Worm (Caenorhabditis elegans) whole organism, young adult: ENCODE measurements around the gene xpc-1.

ENCODE experiments used
- B0261.1 ChIP-seq: sonication (generic microtip); optimal IDR thresholded peaks from 2 replicates; lab custom pipeline; 2016; ENCODE audit warnings: mild to moderate bottlenecking, missing genetic modification characterization, moderate library complexity, missing compliant biosample characterization
- C06A6.2 ChIP-seq: fragments of 200-800 bp; sonication (Bioruptor generic); conservative IDR thresholded peaks from 2 replicates; pipeline ENCODE4 v1.3.6; 2022; ENCODE audit warnings: missing genetic modification characterization, missing compliant biosample characterization
- F10E7.11 ChIP-seq: sonication (generic microtip); optimal IDR thresholded peaks from 2 replicates; lab custom pipeline; 2017; ENCODE audit warnings: mild to moderate bottlenecking, missing genetic modification characterization, moderate library complexity, missing compliant biosample characterization
- F22D6.2 ChIP-seq: sonication (generic microtip); optimal IDR thresholded peaks from 2 replicates; lab custom pipeline; 2016; ENCODE audit warnings: mild to moderate bottlenecking, missing genetic modification characterization, missing compliant biosample characterization
- F52B5.7 ChIP-seq: sonication (generic microtip); optimal IDR thresholded peaks from 2 replicates; lab custom pipeline; 2016; ENCODE audit warnings: mild to moderate bottlenecking, missing genetic modification characterization, missing compliant biosample characterization
- F57C9.4 ChIP-seq: sonication (generic microtip); optimal IDR thresholded peaks from 2 replicates; lab custom pipeline; 2017; ENCODE audit warnings: mild to moderate bottlenecking, missing genetic modification characterization, missing compliant biosample characterization
- T07F8.4 ChIP-seq: sonication (generic microtip); optimal IDR thresholded peaks from 2 replicates; lab custom pipeline; 2016; ENCODE audit warnings: mild to moderate bottlenecking, missing genetic modification characterization, moderate library complexity, missing compliant biosample characterization
- Y79H2A.3 ChIP-seq: fragments of 200-800 bp; sonication (Bioruptor generic); conservative IDR thresholded peaks from 2 replicates; pipeline ENCODE4 v1.3.6; 2022; ENCODE audit warnings: missing genetic modification reagents, missing genetic modification characterization, missing compliant biosample characterization
- attf-5 ChIP-seq: fragments of 200-800 bp; sonication (Bioruptor generic); optimal IDR thresholded peaks from 2 replicates; lab custom pipeline; 2018; ENCODE audit warnings: mild to moderate bottlenecking, missing genetic modification characterization, missing compliant biosample characterization
- cebp-1 ChIP-seq, 2 experiments: fragments of 200-800 bp in 1 of 2; sonication (Bioruptor generic) in 1 of 2; sonication (generic microtip) in 1 of 2; IDR thresholded peaks in 1 of 2; optimal IDR thresholded peaks in 1 of 2; 2 replicates each; pipeline versions ENCODE4 v1.3.6 to Lab custom; 2017 to 2022; ENCODE audit warnings: missing compliant biosample characterization in 2 of 2, missing genetic modification characterization in 2 of 2, mild to moderate bottlenecking in 1 of 2, missing genetic modification reagents in 1 of 2, moderate library complexity in 1 of 2
- cebp-2 ChIP-seq: fragments of 200-800 bp; sonication (Bioruptor generic); IDR thresholded peaks from 2 replicates; pipeline ENCODE4 v1.3.6; 2022; ENCODE audit warnings: missing genetic modification characterization, missing compliant biosample characterization
- ceh-100 ChIP-seq: fragments of 200-800 bp; sonication (Bioruptor generic); IDR thresholded peaks from 2 replicates; pipeline ENCODE4 v1.3.6; 2022; ENCODE audit warnings: missing genetic modification reagents, missing genetic modification characterization, missing compliant biosample characterization
- ceh-27 ChIP-seq: fragments of 200-800 bp; sonication (Bioruptor generic); optimal IDR thresholded peaks from 2 replicates; lab custom pipeline; 2018; ENCODE audit warnings: mild to moderate bottlenecking, missing genetic modification characterization, moderate library complexity, missing compliant biosample characterization
- ceh-40 ChIP-seq: fragments of 200-800 bp; sonication (Bioruptor generic); IDR thresholded peaks from 2 replicates; pipeline ENCODE4 v1.3.6; 2022; ENCODE audit warnings: missing genetic modification characterization, missing compliant biosample characterization
- ceh-58 ChIP-seq: fragments of 200-800 bp; sonication (Bioruptor generic); IDR thresholded peaks from 2 replicates; pipeline ENCODE4 v1.3.6; 2022; ENCODE audit warnings: missing genetic modification characterization, missing compliant biosample characterization
- die-1 ChIP-seq: sonication (generic microtip); optimal IDR thresholded peaks from 2 replicates; lab custom pipeline; 2016; ENCODE audit warnings: missing genotype, mild to moderate bottlenecking, missing genetic modification characterization, missing compliant biosample characterization
- egl-44 ChIP-seq: fragments of 200-800 bp; sonication (Bioruptor generic); IDR thresholded peaks from 2 replicates; pipeline ENCODE4 v1.3.6; 2022; ENCODE audit warnings: missing genetic modification reagents, missing genetic modification characterization, missing compliant biosample characterization
- hmg-1.2 ChIP-seq: fragments of 200-800 bp; sonication (Bioruptor generic); IDR thresholded peaks from 2 replicates; pipeline ENCODE4 v1.3.6; 2022; ENCODE audit warnings: missing genetic modification reagents, missing genetic modification characterization, missing compliant biosample characterization
- hmg-20 ChIP-seq: fragments of 200-800 bp; sonication (Bioruptor generic); IDR thresholded peaks from 2 replicates; pipeline ENCODE4 v1.3.6; 2022; ENCODE audit warnings: missing genetic modification reagents, missing genetic modification characterization, missing compliant biosample characterization
- hsf-1 ChIP-seq: fragments of 200-800 bp; sonication (Bioruptor generic); IDR thresholded peaks from 2 replicates; pipeline ENCODE4 v1.3.6; 2022; ENCODE audit warnings: missing genetic modification reagents, missing genetic modification characterization, missing compliant biosample characterization
- let-526 ChIP-seq: fragments of 200-800 bp; sonication (Bioruptor generic); IDR thresholded peaks from 2 replicates; pipeline ENCODE4 v1.3.6; 2022; ENCODE audit warnings: missing genetic modification reagents, missing genetic modification characterization, missing compliant biosample characterization
- lin-54 ChIP-seq: fragments of 200-800 bp; sonication (Bioruptor generic); optimal IDR thresholded peaks from 2 replicates; lab custom pipeline; 2018; ENCODE audit warnings: mild to moderate bottlenecking, missing genetic modification characterization, missing compliant biosample characterization
- lir-1 ChIP-seq: fragments of 200-800 bp; sonication (Bioruptor generic); conservative IDR thresholded peaks from 2 replicates; pipeline ENCODE4 v1.3.6; 2022; ENCODE audit warnings: missing genetic modification reagents, missing genetic modification characterization, missing compliant biosample characterization
- madf-3 ChIP-seq: fragments of 200-800 bp; sonication (Bioruptor generic); IDR thresholded peaks from 2 replicates; pipeline ENCODE4 v1.3.6; 2022; ENCODE audit warnings: missing genetic modification reagents, missing genetic modification characterization, missing compliant biosample characterization
- madf-6 ChIP-seq: fragments of 200-800 bp; sonication (Bioruptor generic); IDR thresholded peaks from 2 replicates; pipeline ENCODE4 v1.3.6; 2022; ENCODE audit warnings: missing genetic modification reagents, missing genetic modification characterization, missing compliant biosample characterization
- mcd-1 ChIP-seq: fragments of 200-800 bp; sonication (Bioruptor generic); IDR thresholded peaks from 2 replicates; pipeline ENCODE4 v1.3.6; 2022; ENCODE audit warnings: missing genetic modification reagents, missing genetic modification characterization, missing compliant biosample characterization
- nfya-1 ChIP-seq: sonication (generic microtip); optimal IDR thresholded peaks from 2 replicates; lab custom pipeline; 2017; ENCODE audit warnings: antibody characterized with exemption, missing compliant biosample characterization, missing genetic modification characterization, borderline replicate concordance; ENCODE audit not compliant: insufficient read depth
- nfya-2 ChIP-seq: fragments of 200-800 bp; sonication (Bioruptor generic); IDR thresholded peaks from 2 replicates; pipeline ENCODE4 v1.3.6; 2022; ENCODE audit warnings: missing genetic modification reagents, missing genetic modification characterization, missing compliant biosample characterization
- nfyb-1 ChIP-seq: fragments of 200-800 bp; sonication (Bioruptor generic); IDR thresholded peaks from 2 replicates; pipeline ENCODE4 v1.3.6; 2022; ENCODE audit warnings: missing genetic modification reagents, missing genetic modification characterization, missing compliant biosample characterization
- nhr-120 ChIP-seq: fragments of 200-800 bp; sonication (Bioruptor generic); IDR thresholded peaks from 2 replicates; pipeline ENCODE4 v1.3.6; 2022; ENCODE audit warnings: missing genetic modification characterization, missing compliant biosample characterization
- nhr-179 ChIP-seq: sonication (generic microtip); optimal IDR thresholded peaks from 2 replicates; lab custom pipeline; 2016; ENCODE audit warnings: mild to moderate bottlenecking, missing genetic modification characterization, missing compliant biosample characterization
- nhr-80 ChIP-seq: sonication (generic microtip); optimal IDR thresholded peaks from 2 replicates; lab custom pipeline; 2016; ENCODE audit warnings: missing genetic modification characterization, missing compliant biosample characterization
- pha-4 ChIP-seq: fragments of 150-350 bp; sonication (generic microtip); optimal IDR thresholded peaks from 2 replicates; lab custom pipeline; 2014; ENCODE audit warnings: missing biosample characterization, missing genetic modification reagents, missing genetic modification characterization
- rcor-1 ChIP-seq: fragments of 200-800 bp; sonication (Bioruptor generic); IDR thresholded peaks from 2 replicates; pipeline ENCODE4 v1.3.6; 2022; ENCODE audit warnings: missing genetic modification reagents, missing genetic modification characterization, missing compliant biosample characterization
- rec-8 ChIP-seq, 2 experiments: sonication (generic microtip); optimal IDR thresholded peaks; 2 replicates each; lab custom pipeline; 2016; ENCODE audit warnings: mild to moderate bottlenecking in 2 of 2, missing genetic modification characterization in 2 of 2, missing genetic modification reagents in 2 of 2, missing genotype in 2 of 2, missing biosample characterization in 1 of 2, missing compliant biosample characterization in 1 of 2, moderate library complexity in 1 of 2
- repo-1 ChIP-seq: sonication (generic microtip); optimal IDR thresholded peaks from 2 replicates; lab custom pipeline; 2017; ENCODE audit warnings: mild to moderate bottlenecking, missing genetic modification characterization, missing compliant biosample characterization
- rpc-1 ChIP-seq, 2 experiments: fragments of 150-350 bp in 1 of 2; sonication (generic microtip) in 1 of 2; optimal IDR thresholded peaks; 2 replicates each; lab custom pipeline; 2014 to 2018; ENCODE audit warnings: missing biosample characterization in 1 of 2, missing genetic modification characterization in 1 of 2, missing genetic modification reagents in 1 of 2, missing genotype in 1 of 2
- sdz-38 ChIP-seq: sonication (generic microtip); optimal IDR thresholded peaks from 2 replicates; lab custom pipeline; 2016; ENCODE audit warnings: missing genotype, missing genetic modification characterization, missing compliant biosample characterization
- sea-2 ChIP-seq: fragments of 200-800 bp; sonication (Bioruptor generic); IDR thresholded peaks from 2 replicates; pipeline ENCODE4 v1.3.6; 2022; ENCODE audit warnings: missing genetic modification characterization, missing compliant biosample characterization
- snpc-3.4 ChIP-seq: sonication (generic microtip); optimal IDR thresholded peaks from 2 replicates; lab custom pipeline; 2017; ENCODE audit warnings: missing genetic modification characterization, mild to moderate bottlenecking, missing compliant biosample characterization, antibody characterized with exemption, moderate library complexity, missing genotype, missing genetic modification reagents
- somi-1 ChIP-seq: fragments of 200-800 bp; sonication (Bioruptor generic); optimal IDR thresholded peaks from 2 replicates; lab custom pipeline; 2018; ENCODE audit warnings: mild to moderate bottlenecking, missing genetic modification characterization, missing compliant biosample characterization
- xnd-1 ChIP-seq: sonication (generic microtip); optimal IDR thresholded peaks from 2 replicates; lab custom pipeline; 2016; ENCODE audit warnings: missing genotype, missing genetic modification reagents, missing genetic modification characterization, missing compliant biosample characterization
- ztf-25 ChIP-seq: fragments of 200-800 bp; sonication (Bioruptor generic); IDR thresholded peaks from 2 replicates; pipeline ENCODE4 v1.3.6; 2022; ENCODE audit warnings: missing genetic modification reagents, missing genetic modification characterization, missing compliant biosample characterization
- ztf-28 ChIP-seq: fragments of 200-800 bp; sonication (Bioruptor generic); IDR thresholded peaks from 2 replicates; pipeline ENCODE4 v1.3.6; 2022; ENCODE audit warnings: missing genetic modification reagents, missing genetic modification characterization, missing compliant biosample characterization

The xpc-1 gene

ce11 chrIV:1975594-1975993, 17.3 kb upstream of the xpc-1 start:
- no peak for TF ChIP-seq rec-8 (tag; optimal IDR thresholded peaks at IDR 0.05; lab: Kevin White, UChicago)
- TF ChIP-seq hmg-1.2 (GFP tag; lab: Robert Waterston, UW), result no peak
- no peak for TF ChIP-seq nhr-120
- TF ChIP-seq snpc-3.4 (tag; lab: Kevin White, UChicago), result no peak
- TF ChIP-seq rpc-1 (optimal IDR thresholded peaks at IDR 0.05; lab: Kevin White, UChicago), result no peak
- TF ChIP-seq rpc-1 (tag; optimal IDR thresholded peaks at IDR 0.05; lab: Kevin White, UChicago), result no peak
- no peak for TF ChIP-seq nfya-1
- TF ChIP-seq attf-5 (GFP tag; lab: Kevin White, UChicago), result no peak
- no peak for TF ChIP-seq C06A6.2 (GFP tag; lab: Robert Waterston, UW)
- TF ChIP-seq F10E7.11 (tag; lab: Kevin White, UChicago), result no peak
- no peak for TF ChIP-seq nhr-80 (tag; lab: Kevin White, UChicago)

- TF ChIP-seq F57C9.4 (tag; lab: Kevin White, UChicago), result no peak
- TF ChIP-seq ceh-100 (GFP tag; lab: Robert Waterston, UW), result no peak
- TF ChIP-seq somi-1, result no peak
- TF ChIP-seq cebp-1 (GFP tag; IDR thresholded peaks at IDR 0.05; lab: Robert Waterston, UW), result no peak
- no peak for TF ChIP-seq cebp-1 (tag; optimal IDR thresholded peaks at IDR 0.05; lab: Kevin White, UChicago)
- no peak for TF ChIP-seq madf-3 (GFP tag; lab: Robert Waterston, UW)
- TF ChIP-seq egl-44 (GFP tag; lab: Robert Waterston, UW), result no peak
- no peak for TF ChIP-seq ceh-40
- TF ChIP-seq cebp-2 (GFP tag; lab: Robert Waterston, UW), result no peak
- TF ChIP-seq F52B5.7 (tag; lab: Kevin White, UChicago), result no peak
- TF ChIP-seq lin-54 (GFP tag; lab: Kevin White, UChicago), result no peak
- TF ChIP-seq xnd-1 (tag; lab: Kevin White, UChicago), result no peak
Observed at ce11 chrIV:1979782-1980181, 13.1 kb upstream of the xpc-1 start, which contains the start of gene Y76B12C.8. Y76B12C.8 (plus strand) TSS chrIV:1979988.

- TF ChIP-seq ztf-25 (GFP tag; lab: Robert Waterston, UW) (no peak), nfyb-1 (GFP tag; lab: Robert Waterston, UW) (no peak), lin-54 (GFP tag; lab: Kevin White, UChicago) (peak; percentile 10), madf-6 (peak; percentile 48), F22D6.2 (tag; lab: Kevin White, UChicago) (no peak), somi-1 (no peak), nfya-1 (no peak), sdz-38 (tag; lab: Kevin White, UChicago) (no peak), madf-3 (GFP tag; lab: Robert Waterston, UW) (no peak), ztf-28 (GFP tag; lab: Robert Waterston, UW) (0 out of 2 replicates have a peak, but pooled peaks have one; percentile 34), repo-1 (no peak), ceh-58 (GFP tag; lab: Robert Waterston, UW) (no peak), Y79H2A.3 (GFP tag; lab: Robert Waterston, UW) (no peak), nfya-2 (GFP tag; lab: Robert Waterston, UW) (no peak), hmg-20 (GFP tag; lab: Robert Waterston, UW) (no peak), ceh-100 (GFP tag; lab: Robert Waterston, UW) (peak; percentile 47), lir-1 (no peak), rec-8 (tag; optimal IDR thresholded peaks at IDR 0.05; lab: Kevin White, UChicago) (no peak), ceh-27 (GFP tag; lab: Kevin White, UChicago) (peak; percentile 11), B0261.1 (tag; lab: Kevin White, UChicago) (no peak), cebp-1 (GFP tag; IDR thresholded peaks at IDR 0.05; lab: Robert Waterston, UW) (no peak), cebp-1 (tag; optimal IDR thresholded peaks at IDR 0.05; lab: Kevin White, UChicago) (peak; percentile 48), T07F8.4 (no peak), pha-4 (tag; lab: Kevin White, UChicago) (no peak), nhr-179 (tag; lab: Kevin White, UChicago) (no peak), sea-2 (no peak), mcd-1 (peak; percentile 53), die-1 (tag; lab: Kevin White, UChicago) (no peak), rcor-1 (GFP tag; lab: Robert Waterston, UW) (no peak), hsf-1 (GFP tag; lab: Robert Waterston, UW) (no peak), let-526 (GFP tag; lab: Robert Waterston, UW) (no peak)
Observed at ce11 chrIV:1980961-1981446, 11.9 kb upstream of the xpc-1 start, which contains the start of gene Y76B12C.6. Y76B12C.6 (plus strand) TSS chrIV:1981396.
